Fruit fly (Drosophila melanogaster): Measurements from ENCODE around the gene tty.

The tty gene

DNA sequence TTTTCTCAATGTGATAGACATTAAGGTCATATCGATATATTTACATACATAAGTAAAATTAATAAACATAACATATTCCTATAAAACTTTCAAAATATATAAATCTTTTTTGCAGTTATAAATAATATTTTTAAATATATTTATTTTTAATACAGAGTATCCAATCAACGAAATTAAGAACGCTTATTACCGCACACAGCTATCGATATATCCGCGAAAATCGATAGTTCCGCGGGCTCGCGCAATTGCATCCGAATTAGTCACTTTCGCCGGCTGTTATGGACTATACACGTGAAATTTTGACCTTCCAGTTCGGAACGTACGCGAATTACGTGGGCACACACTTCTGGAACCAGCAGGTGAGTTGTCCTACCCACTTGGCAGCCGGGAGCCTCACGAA is 49.3 kb upstream of the tty start, which contains the start of gene mst (continued):
- TF ChIP-seq Scr (GFP tag; IDR thresholded peaks at IDR 0.05; ENCODE audit: partially characterized antibody) (peak; percentile 75), HLH4C (GFP tag; IDR thresholded peaks at IDR 0.05; ENCODE audit: partially characterized antibody) (peak; percentile 67), wdn (GFP tag; IDR thresholded peaks at IDR 0.05) (no peak), en (GFP tag; optimal IDR thresholded peaks at IDR 0.05) (no peak), Hr78 (GFP tag; optimal IDR thresholded peaks at IDR 0.05) (no peak), Dp (GFP tag; optimal IDR thresholded peaks at IDR 0.05) (peak; percentile 51), Atf-2 (GFP tag; optimal IDR thresholded peaks at IDR 0.05) (no peak), CG14441 (GFP tag; IDR thresholded peaks at IDR 0.05) (no peak), CG16815 (GFP tag; optimal IDR thresholded peaks at IDR 0.05) (no peak), hbn (GFP tag; IDR thresholded peaks at IDR 0.05; ENCODE audit: partially characterized antibody) (peak; percentile 65; the same call in 1 of the 2 replicates), Pdp1 (GFP tag; optimal IDR thresholded peaks at IDR 0.05) (peak in 1 of 2 experiments; percentile 17), inv (GFP tag; IDR thresholded peaks at IDR 0.05; ENCODE audit: partially characterized antibody) (peak; percentile 38), sim (GFP tag; IDR thresholded peaks at IDR 0.05) (no peak), CG7963 (GFP tag; IDR thresholded peaks at IDR 0.05; ENCODE audit: partially characterized antibody) (peak; percentile 27; the same call in 1 of the 3 replicates), vnd (GFP tag; IDR thresholded peaks at IDR 0.05; ENCODE audit: partially characterized antibody) (peak; percentile 61; the same call in 2 of the 3 replicates), chn (GFP tag; optimal IDR thresholded peaks at IDR 0.05) (no peak), E2f2 (GFP tag; IDR thresholded peaks at IDR 0.05) (peak; percentile 69), CG12071 (GFP tag; optimal IDR thresholded peaks at IDR 0.05) (no peak), knrl (GFP tag; IDR thresholded peaks at IDR 0.05; ENCODE audit: partially characterized antibody) (peak; percentile 60; the same call in 2 of the 3 replicates), Sox100B (GFP tag; optimal IDR thresholded peaks at IDR 0.05) (no peak), CG13287 (GFP tag; IDR thresholded peaks at IDR 0.05; ENCODE audit: partially characterized antibody) (peak; percentile 78), chinmo (GFP tag; IDR thresholded peaks at IDR 0.05; ENCODE audit: partially characterized antibody) (0 out of 4 replicates have a peak, but pooled peaks have one; percentile 40), Doc3 (GFP tag; IDR thresholded peaks at IDR 0.05; ENCODE audit: partially characterized antibody) (peak; percentile 58; the same call in 1 of the 3 replicates), sna (GFP tag; IDR thresholded peaks at IDR 0.05; ENCODE audit: partially characterized antibody) (peak; percentile 73; the same call in 1 of the 2 replicates), gcm2 (GFP tag; optimal IDR thresholded peaks at IDR 0.05) (no peak), zen2 (GFP tag; IDR thresholded peaks at IDR 0.05; ENCODE audit: partially characterized antibody) (peak; percentile 44; the same call in 1 of the 3 replicates), Elba2 (GFP tag; optimal IDR thresholded peaks at IDR 0.05) (peak; percentile 10), CG14860 (GFP tag; IDR thresholded peaks at IDR 0.05; ENCODE audit: partially characterized antibody) (peak; percentile 46; the same call in 1 of the 3 replicates), CG6791 (GFP tag; IDR thresholded peaks at IDR 0.05; ENCODE audit: partially characterized antibody) (peak; percentile 40; the same call in 1 of the 3 replicates), PHDP (tag; optimal IDR thresholded peaks at IDR 0.05) (no peak), CG2116 (GFP tag; optimal IDR thresholded peaks at IDR 0.05) (peak; percentile 30), CG9727 (GFP tag; optimal IDR thresholded peaks at IDR 0.05) (no peak), az2 (GFP tag; optimal IDR thresholded peaks at IDR 0.05) (no peak), CG16813 (GFP tag; IDR thresholded peaks at IDR 0.05; ENCODE audit: partially characterized antibody) (peak; percentile 62), Dref (GFP tag; IDR thresholded peaks at IDR 0.05) (peak; percentile 64)

DNA sequence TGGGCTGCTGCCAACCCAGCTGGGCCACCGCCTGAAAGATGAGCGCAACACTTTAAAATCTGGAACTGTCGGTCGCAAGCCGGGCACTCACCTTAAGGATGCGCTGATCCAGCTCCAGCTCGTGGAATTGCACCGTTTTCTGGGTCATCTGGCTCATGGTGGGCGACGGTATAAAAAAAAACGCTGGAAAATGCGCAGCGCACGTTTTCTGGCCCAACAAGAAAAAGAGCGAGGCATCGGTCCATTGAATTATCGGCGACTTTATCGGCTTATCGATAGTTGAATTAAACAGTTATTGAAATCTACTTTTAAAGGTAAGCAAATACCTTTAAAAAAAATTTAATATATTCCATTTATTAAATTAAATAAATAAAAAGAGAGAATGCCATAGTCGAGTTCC is 48.2 kb upstream of the tty start, which contains the start of gene Ddx56:
Gene Ddx56 (minus strand): TSS at position 252 of the 400 bp plus-strand sequence.
- TF ChIP-seq CG2116 (GFP tag; optimal IDR thresholded peaks at IDR 0.05) = peak; percentile 9
- TF ChIP-seq CG14860 (GFP tag; IDR thresholded peaks at IDR 0.05; ENCODE audit: partially characterized antibody) = 0 out of 3 replicates have a peak, but pooled peaks have one; percentile 22
- no peak for TF ChIP-seq caup (GFP tag; optimal IDR thresholded peaks at IDR 0.05; ENCODE audit: severe bottlenecking)
- TF ChIP-seq unc-4 (GFP tag; IDR thresholded peaks at IDR 0.05; ENCODE audit: partially characterized antibody) = peak; percentile 63
- TF ChIP-seq YL-1 (GFP tag; optimal IDR thresholded peaks at IDR 0.05) = peak; percentile 33
- no peak for TF ChIP-seq Hmr (GFP tag; optimal IDR thresholded peaks at IDR 0.05)
- no peak for TF ChIP-seq CG10959 (GFP tag; IDR thresholded peaks at IDR 0.05)
- TF ChIP-seq BEAF-32 (GFP tag; optimal IDR thresholded peaks at IDR 0.05) = peak; percentile 55
- TF ChIP-seq row (GFP tag; IDR thresholded peaks at IDR 0.05) = peak; percentile 43; the same call in 2 of the 3 replicates
- peak; percentile 71 for TF ChIP-seq CG13287 (GFP tag; IDR thresholded peaks at IDR 0.05; ENCODE audit: partially characterized antibody)
- TF ChIP-seq HLH4C (GFP tag; IDR thresholded peaks at IDR 0.05; ENCODE audit: partially characterized antibody) = peak; percentile 62; the same call in 2 of the 3 replicates
- TF ChIP-seq dimm (GFP tag; IDR thresholded peaks at IDR 0.05) = no peak
- peak; percentile 43; the same call in 1 of the 3 replicates for TF ChIP-seq zen2 (GFP tag; IDR thresholded peaks at IDR 0.05; ENCODE audit: partially characterized antibody)
- peak; percentile 50; the same call in 2 of the 3 replicates for TF ChIP-seq CG16813 (GFP tag; IDR thresholded peaks at IDR 0.05; ENCODE audit: partially characterized antibody)
- TF ChIP-seq nmo (GFP tag; optimal IDR thresholded peaks at IDR 0.05) = no peak
- no peak for TF ChIP-seq kay (GFP tag; optimal IDR thresholded peaks at IDR 0.05)
- no peak for TF ChIP-seq NK7.1 (GFP tag; optimal IDR thresholded peaks at IDR 0.05)
